Worm (Caenorhabditis elegans): ENCODE data around the gene set-22.

Gene set-22

ce11 chrV:10466607-10467092, 29.9 kb downstream of the set-22 start (continued):
- peak; percentile 94 for TF ChIP-seq lin-39 (tag; optimal IDR thresholded peaks at IDR 0.05)

DNA sequence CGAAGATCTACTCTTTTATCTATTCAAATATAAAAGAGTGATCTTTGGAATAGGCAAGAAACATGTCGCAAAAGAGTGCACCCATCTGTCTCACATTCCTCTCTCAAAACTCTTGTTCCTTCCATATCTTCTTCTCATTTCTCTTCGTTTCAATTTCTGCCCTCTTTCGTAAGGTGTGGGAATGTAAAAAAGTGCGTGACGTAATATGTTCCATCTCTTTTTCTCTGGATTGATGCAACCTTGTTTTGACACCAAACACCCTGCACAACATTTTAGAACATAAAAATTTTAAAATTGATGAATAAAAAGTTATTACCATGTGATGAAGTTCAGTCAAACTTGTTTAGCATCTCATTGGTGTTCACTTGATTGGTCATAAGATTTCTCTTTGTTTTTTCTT, 30.4 kb downstream of the set-22 start:
- TF ChIP-seq nfya-1 (tag; optimal IDR thresholded peaks at IDR 0.05; ENCODE audit: insufficient read depth) (peak; percentile 20), unc-62 (GFP tag; optimal IDR thresholded peaks at IDR 0.05) (no peak)

ce11 chrV:10467659-10468058, 30.9 kb downstream of the set-22 start:
- TF ChIP-seq nhr-237 (tag; optimal IDR thresholded peaks at IDR 0.05) (no peak), lin-39 (tag; optimal IDR thresholded peaks at IDR 0.05) (no peak), ceh-16 (tag; optimal IDR thresholded peaks at IDR 0.05) (no peak), mml-1 (tag; optimal IDR thresholded peaks at IDR 0.05) (no peak), daf-12 (tag; optimal IDR thresholded peaks at IDR 0.05) (no peak), skn-1 (tag; optimal IDR thresholded peaks at IDR 0.05) (no peak), snpc-4 (tag; optimal IDR thresholded peaks at IDR 0.05) (no peak), egl-5 (tag; optimal IDR thresholded peaks at IDR 0.05) (no peak), ama-1 (optimal IDR thresholded peaks at IDR 0.05) (no peak), mdl-1 (tag; optimal IDR thresholded peaks at IDR 0.05) (no peak), fos-1 (tag; optimal IDR thresholded peaks at IDR 0.05) (no peak), ceh-9 (tag; optimal IDR thresholded peaks at IDR 0.05) (no peak), unc-39 (tag; optimal IDR thresholded peaks at IDR 0.05) (no peak)

DNA sequence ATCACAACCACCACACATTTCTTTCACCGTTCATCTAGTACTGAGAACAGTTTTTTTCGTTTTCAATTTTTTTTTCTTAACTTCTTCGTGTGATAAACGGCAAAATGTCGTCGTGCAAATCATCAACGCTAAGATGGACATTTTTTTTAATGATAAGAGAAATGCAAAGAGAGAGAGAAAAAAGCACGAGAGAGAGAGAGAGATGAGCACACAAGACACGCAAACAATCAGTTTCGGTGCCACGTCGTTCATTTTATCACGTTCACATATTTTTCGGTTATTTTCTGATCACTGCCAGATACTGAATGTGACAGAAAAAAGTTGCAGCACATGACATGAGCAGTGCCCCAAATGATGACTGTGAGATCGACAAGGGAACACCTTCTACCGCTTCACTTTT, 31.5 kb downstream of the set-22 start, which contains the start of gene egl-9:
Gene egl-9 (plus strand): TSS at position 328 of the 400 bp plus-strand sequence.
- peak; percentile 31 for TF ChIP-seq nfya-1 (tag; optimal IDR thresholded peaks at IDR 0.05; ENCODE audit: insufficient read depth)
- TF ChIP-seq elt-2 (tag; optimal IDR thresholded peaks at IDR 0.05) = peak; percentile 83
- no peak for TF ChIP-seq lsy-12 (tag; optimal IDR thresholded peaks at IDR 0.05)
- peak; percentile 70 for TF ChIP-seq pha-4 (tag; optimal IDR thresholded peaks at IDR 0.05)
- TF ChIP-seq pqm-1 (tag; optimal IDR thresholded peaks at IDR 0.05) = peak; percentile 61
- TF ChIP-seq ama-1 (optimal IDR thresholded peaks at IDR 0.05) = peak; percentile 84

DNA sequence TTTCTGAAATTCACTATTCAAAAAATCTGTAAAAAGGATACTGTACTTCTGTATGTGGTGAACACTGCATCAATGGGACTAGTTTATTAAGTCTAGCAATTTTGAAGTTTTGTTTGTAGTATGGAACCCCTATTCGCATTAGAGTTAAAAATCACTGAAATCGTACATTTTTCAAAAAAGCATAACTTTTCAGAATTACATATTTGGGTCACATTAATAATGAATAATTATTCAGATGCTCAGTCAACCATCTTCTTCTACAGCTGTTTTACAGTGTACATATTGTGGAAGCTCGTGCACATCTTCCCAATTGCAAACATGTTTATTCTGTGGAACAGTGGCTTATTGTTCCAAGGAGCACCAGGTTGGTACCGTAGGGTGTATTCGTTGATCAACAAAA, 32.0 kb downstream of the set-22 start:
- TF ChIP-seq nhr-11 (tag; optimal IDR thresholded peaks at IDR 0.05) = no peak
- TF ChIP-seq ama-1 (optimal IDR thresholded peaks at IDR 0.05) = peak; percentile 61
- no peak for TF ChIP-seq zag-1 (tag; optimal IDR thresholded peaks at IDR 0.05)
- no peak for TF ChIP-seq snpc-4 (tag; optimal IDR thresholded peaks at IDR 0.05)

ce11 chrV:10469845-10470244, 33.1 kb downstream of the set-22 start:
- TF ChIP-seq mml-1 (tag; optimal IDR thresholded peaks at IDR 0.05) (no peak), nhr-43 (tag; optimal IDR thresholded peaks at IDR 0.05; ENCODE audit: poor library complexity, severe bottlenecking) (no peak), fkh-2 (tag; optimal IDR thresholded peaks at IDR 0.05) (no peak), lin-39 (tag; optimal IDR thresholded peaks at IDR 0.05) (no peak), hmg-11 (tag; optimal IDR thresholded peaks at IDR 0.05) (no peak), pha-4 (tag; optimal IDR thresholded peaks at IDR 0.05) (no peak), aly-2 (tag; optimal IDR thresholded peaks at IDR 0.05) (no peak), nhr-25 (tag; optimal IDR thresholded peaks at IDR 0.05) (no peak), tbx-2 (tag; optimal IDR thresholded peaks at IDR 0.05) (no peak), ceh-9 (tag; optimal IDR thresholded peaks at IDR 0.05) (no peak), ama-1 (optimal IDR thresholded peaks at IDR 0.05) (no peak), ceh-82 (tag; optimal IDR thresholded peaks at IDR 0.05) (no peak), snpc-4 (tag; optimal IDR thresholded peaks at IDR 0.05) (no peak)

DNA sequence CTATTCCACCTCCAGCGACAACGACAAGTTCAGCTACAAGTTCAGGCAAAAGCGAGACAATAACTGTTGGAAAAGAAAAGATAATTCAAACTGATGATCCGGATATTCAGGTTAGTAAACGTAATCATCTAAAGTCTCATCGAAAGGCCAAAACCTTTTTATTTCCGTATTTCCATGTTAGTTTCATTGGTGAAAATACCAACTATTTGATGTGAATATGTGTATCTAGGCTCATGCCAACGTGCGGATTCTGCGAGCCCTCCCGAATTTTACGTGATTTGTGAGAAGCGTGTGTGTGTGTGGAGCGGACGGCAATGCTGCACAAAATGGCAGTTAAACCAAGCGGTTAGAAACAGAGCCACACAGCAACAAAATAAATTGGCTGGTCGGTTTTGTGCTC, 34.3 kb downstream of the set-22 start:
- TF ChIP-seq ama-1 (optimal IDR thresholded peaks at IDR 0.05) (peak; percentile 21), nhr-43 (tag; optimal IDR thresholded peaks at IDR 0.05; ENCODE audit: poor library complexity, severe bottlenecking) (no peak), pha-4 (tag; optimal IDR thresholded peaks at IDR 0.05) (peak; percentile 13)

Measured in whole organism, L3 larva.